Worm (Caenorhabditis elegans) whole organism, L1 larva: Measurements from ENCODE around the gene ZC262.13.

Experiments
- aly-2 ChIP-seq: fragments of 150-350 bp; optimal IDR thresholded peaks from 2 replicates; lab custom pipeline; 2014; ENCODE audit warnings: missing biosample characterization, missing genetic modification characterization
- ama-1 ChIP-seq: fragments of 150-350 bp; optimal IDR thresholded peaks from 2 replicates; lab custom pipeline; 2014
- egl-27 ChIP-seq, 2 experiments: fragments of 150-350 bp in 1 of 2; sonication (generic microtip); optimal IDR thresholded peaks; 3 replicates each; lab custom pipeline; 2017 to 2018; ENCODE audit warnings: missing biosample characterization in 2 of 2, missing genetic modification characterization in 2 of 2, missing genetic modification reagents in 2 of 2
- lin-39 ChIP-seq: fragments of 150-350 bp; optimal IDR thresholded peaks from 2 replicates; lab custom pipeline; 2014; ENCODE audit warnings: missing biosample characterization, missing genetic modification reagents, missing genetic modification characterization
- nhr-19 ChIP-seq: fragments of 200-800 bp; sonication (Bioruptor generic); conservative IDR thresholded peaks from 2 replicates; pipeline ENCODE4 v1.3.6; 2022; ENCODE audit warnings: missing genetic modification characterization, missing compliant biosample characterization
- nhr-28 ChIP-seq: fragments of 150-350 bp; optimal IDR thresholded peaks from 2 replicates; lab custom pipeline; 2014; ENCODE audit warnings: missing biosample characterization, missing genetic modification characterization
- nhr-71 ChIP-seq: sonication (generic microtip); optimal IDR thresholded peaks from 2 replicates; lab custom pipeline; 2016; ENCODE audit warnings: mild to moderate bottlenecking, missing genetic modification characterization, moderate library complexity, missing compliant biosample characterization
- unc-130 ChIP-seq: fragments of 150-350 bp; optimal IDR thresholded peaks from 2 replicates; lab custom pipeline; 2017; ENCODE audit warnings: missing biosample characterization, missing genetic modification characterization, inconsistent platforms
- unc-62 ChIP-seq: fragments of 150-350 bp; optimal IDR thresholded peaks from 2 replicates; lab custom pipeline; 2014; ENCODE audit warnings: missing biosample characterization, missing genetic modification reagents, missing genetic modification characterization
- ztf-11 ChIP-seq, 2 experiments: sonication (generic microtip); optimal IDR thresholded peaks; 2 replicates each; lab custom pipeline; 2016 to 2017; ENCODE audit warnings: missing genetic modification characterization in 2 of 2, missing biosample characterization in 1 of 2, missing compliant biosample characterization in 1 of 2

DNA sequence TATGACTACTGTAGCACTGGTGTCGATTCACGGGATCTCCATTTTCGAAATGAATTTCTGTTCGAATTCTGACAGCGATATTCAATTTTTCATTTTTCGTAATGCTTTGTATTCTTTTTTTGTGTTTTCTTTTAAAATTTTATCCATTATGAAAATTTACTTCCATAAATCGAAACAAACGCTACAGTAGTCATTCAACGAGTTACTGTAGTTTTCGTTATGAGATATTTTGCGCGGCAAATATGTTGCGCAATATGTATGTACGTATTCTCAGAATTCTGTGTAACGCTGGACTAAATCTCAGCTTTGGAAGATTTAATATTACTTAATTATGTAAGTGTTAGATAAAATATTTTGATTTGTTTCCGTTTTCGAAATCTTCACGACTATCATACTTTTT lies 43.2 kb downstream of the ZC262.13 start:
- TF ChIP-seq ztf-11 (tag; optimal IDR thresholded peaks at IDR 0.05; lab: Kevin White, UChicago) (no peak), egl-27 (tag; optimal IDR thresholded peaks at IDR 0.05; lab: Kevin White, UChicago) (no peak), ama-1 (no peak), aly-2 (tag; lab: Kevin White, UChicago) (no peak), nhr-28 (tag; lab: Kevin White, UChicago) (no peak), nhr-71 (tag; lab: Kevin White, UChicago) (no peak), unc-130 (tag; lab: Kevin White, UChicago) (no peak), lin-39 (tag; lab: Kevin White, UChicago) (no peak), nhr-19 (GFP tag; lab: Robert Waterston, UW) (no peak), unc-62 (no peak)
